Fruit fly (Drosophila melanogaster): ENCODE results near the gene CG17219.

The CG17219 gene

DNA sequence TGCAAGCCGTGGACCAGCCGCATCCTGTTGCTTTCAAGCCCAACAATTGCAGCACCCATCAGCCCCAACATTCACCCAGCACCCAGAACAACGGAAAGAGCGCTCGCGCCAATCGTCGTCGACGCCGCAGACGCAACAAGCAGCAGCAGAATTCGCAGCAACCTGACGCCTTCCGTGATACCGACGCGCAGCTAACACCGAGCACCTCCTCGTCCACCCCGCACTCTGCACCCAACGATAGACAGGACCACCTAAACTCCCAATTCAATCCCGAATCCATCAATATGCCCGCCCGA lies 30.5 kb downstream of the CG17219 start (continued):
- TF ChIP-seq CG11456 (GFP tag; IDR thresholded peaks at IDR 0.05), result 0 out of 3 replicates have a peak, but pooled peaks have one; percentile 22

DNA sequence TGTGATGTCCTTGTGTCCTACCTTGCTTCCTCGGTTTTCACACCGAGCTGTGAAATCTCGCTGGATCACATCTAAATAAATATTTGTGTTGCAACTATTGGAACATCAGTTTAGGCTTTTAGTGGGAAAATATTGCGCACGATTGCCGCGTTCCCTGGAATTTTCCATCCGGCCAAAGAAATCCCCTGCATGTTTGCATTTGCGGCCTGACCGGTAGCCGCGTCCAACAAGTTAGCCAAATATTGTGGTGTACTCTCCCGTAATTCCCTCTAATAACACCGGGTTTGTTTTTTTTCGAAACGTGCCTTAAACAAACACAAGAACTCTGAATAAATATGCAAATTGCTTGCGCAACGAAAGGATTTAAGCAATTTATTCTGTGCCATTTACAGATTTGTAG lies 49.7 kb downstream of the CG17219 start:
- TF ChIP-seq CG5180 (GFP tag; optimal IDR thresholded peaks at IDR 0.05) (no peak), hkb (optimal IDR thresholded peaks at IDR 0.05) (no peak), hkb (GFP tag; IDR thresholded peaks at IDR 0.05) (no peak), CG17359 (tag; optimal IDR thresholded peaks at IDR 0.05) (no peak), aop (GFP tag; IDR thresholded peaks at IDR 0.05) (no peak), nmo (GFP tag; optimal IDR thresholded peaks at IDR 0.05) (no peak), fd102C (GFP tag; optimal IDR thresholded peaks at IDR 0.05) (peak; percentile 24), CG9609 (GFP tag; optimal IDR thresholded peaks at IDR 0.05) (no peak), CG15479 (GFP tag; optimal IDR thresholded peaks at IDR 0.05) (peak; percentile 54), Sry-δ (GFP tag; optimal IDR thresholded peaks at IDR 0.05) (no peak), zen (tag; optimal IDR thresholded peaks at IDR 0.05) (peak; percentile 27), CG11504 (tag; optimal IDR thresholded peaks at IDR 0.05) (no peak), jigr1 (GFP tag; IDR thresholded peaks at IDR 0.05) (no peak), CG7786 (GFP tag; optimal IDR thresholded peaks at IDR 0.05) (no peak), HLH3B (GFP tag; IDR thresholded peaks at IDR 0.05) (no peak), dimm (GFP tag; IDR thresholded peaks at IDR 0.05) (no peak), abd-A (tag; optimal IDR thresholded peaks at IDR 0.05) (no peak), vfl (GFP tag; optimal IDR thresholded peaks at IDR 0.05) (no peak), CG1529 (GFP tag; optimal IDR thresholded peaks at IDR 0.05) (no peak), CG10147 (GFP tag; optimal IDR thresholded peaks at IDR 0.05) (no peak), vnd (GFP tag; IDR thresholded peaks at IDR 0.05; ENCODE audit: partially characterized antibody) (no peak), lbe (GFP tag; optimal IDR thresholded peaks at IDR 0.05) (no peak), zen2 (GFP tag; IDR thresholded peaks at IDR 0.05; ENCODE audit: partially characterized antibody) (no peak), CG17802 (tag; optimal IDR thresholded peaks at IDR 0.05) (no peak), Antp (GFP tag; optimal IDR thresholded peaks at IDR 0.05) (no peak), tll (GFP tag; optimal IDR thresholded peaks at IDR 0.05) (peak in 1 of 2 experiments; percentile 96), CG7745 (tag; optimal IDR thresholded peaks at IDR 0.05) (no peak), dpn (GFP tag; optimal IDR thresholded peaks at IDR 0.05) (no peak), CG9727 (GFP tag; optimal IDR thresholded peaks at IDR 0.05) (no peak), slbo (GFP tag; IDR thresholded peaks at IDR 0.05) (no peak), ems (GFP tag; optimal IDR thresholded peaks at IDR 0.05) (no peak), CG10565 (GFP tag; optimal IDR thresholded peaks at IDR 0.05) (no peak), ERR (GFP tag; optimal IDR thresholded peaks at IDR 0.05) (no peak), chif (GFP tag; optimal IDR thresholded peaks at IDR 0.05) (no peak), CG4707 (GFP tag; optimal IDR thresholded peaks at IDR 0.05) (no peak), sens-2 (GFP tag; IDR thresholded peaks at IDR 0.05) (no peak), twi (tag; optimal IDR thresholded peaks at IDR 0.05) (peak; percentile 25), CG7271 (tag; optimal IDR thresholded peaks at IDR 0.05) (peak; percentile 68), CG4360 (GFP tag; IDR thresholded peaks at IDR 0.05) (no peak), MESR4 (GFP tag; optimal IDR thresholded peaks at IDR 0.05) (no peak), sug (tag; optimal IDR thresholded peaks at IDR 0.05) (no peak), CG8924 (tag; optimal IDR thresholded peaks at IDR 0.05) (no peak), prd (optimal IDR thresholded peaks at IDR 0.05) (no peak), prd (GFP tag; IDR thresholded peaks at IDR 0.05) (peak; percentile 15; the same call in 1 of the 3 replicates), salm (tag; optimal IDR thresholded peaks at IDR 0.05) (no peak), CG17829 (tag; optimal IDR thresholded peaks at IDR 0.05) (no peak)

All from whole organism, embryonic.